Worm (Caenorhabditis elegans) whole organism, young adult: ENCODE measurements around the gene clec-150.

Source experiments
- B0035.1 ChIP-seq: sonication (generic microtip); optimal IDR thresholded peaks from 2 replicates; lab custom pipeline; 2016; ENCODE audit warnings: missing genetic modification characterization, mild to moderate bottlenecking, missing compliant biosample characterization, missing genotype, missing genetic modification reagents
- B0336.3 ChIP-seq: fragments of 200-800 bp; sonication (Bioruptor generic); IDR thresholded peaks from 2 replicates; pipeline ENCODE4 v1.3.6; 2022; ENCODE audit warnings: missing genetic modification characterization, missing compliant biosample characterization
- C17E4.6 ChIP-seq: fragments of 200-800 bp; sonication (Bioruptor generic); IDR thresholded peaks from 2 replicates; pipeline ENCODE4 v1.3.6; 2022; ENCODE audit warnings: missing genetic modification reagents, missing genetic modification characterization, missing compliant biosample characterization
- F49E8.2 ChIP-seq: sonication (generic microtip); optimal IDR thresholded peaks from 3 replicates; lab custom pipeline; 2017; ENCODE audit warnings: missing genetic modification characterization, mild to moderate bottlenecking, missing compliant biosample characterization, antibody characterized with exemption, moderate library complexity; ENCODE audit not compliant: insufficient read depth
- F52B5.7 ChIP-seq: sonication (generic microtip); optimal IDR thresholded peaks from 2 replicates; lab custom pipeline; 2016; ENCODE audit warnings: mild to moderate bottlenecking, missing genetic modification characterization, missing compliant biosample characterization
- Y53F4B.3 ChIP-seq: fragments of 200-800 bp; sonication (Bioruptor generic); IDR thresholded peaks from 2 replicates; pipeline ENCODE4 v1.3.6; 2022; ENCODE audit warnings: missing genetic modification reagents, missing genetic modification characterization, missing compliant biosample characterization
- Y53G8AR.9 ChIP-seq: fragments of 200-800 bp; sonication (Bioruptor generic); conservative IDR thresholded peaks from 2 replicates; pipeline ENCODE4 v1.3.6; 2022; ENCODE audit warnings: missing genetic modification reagents, missing genetic modification characterization, missing compliant biosample characterization
- akir-1 ChIP-seq: fragments of 200-800 bp; sonication (Bioruptor generic); optimal IDR thresholded peaks from 2 replicates; lab custom pipeline; 2018; ENCODE audit warnings: mild to moderate bottlenecking, missing genetic modification characterization, moderate library complexity, missing compliant biosample characterization
- atf-7 ChIP-seq: sonication (generic microtip); optimal IDR thresholded peaks from 2 replicates; lab custom pipeline; 2017; ENCODE audit warnings: mild to moderate bottlenecking, missing genetic modification characterization, missing compliant biosample characterization
- athp-1 ChIP-seq: sonication (generic microtip); optimal IDR thresholded peaks from 2 replicates; lab custom pipeline; 2017; ENCODE audit warnings: mild to moderate bottlenecking, missing genetic modification characterization, missing compliant biosample characterization
- bed-1 ChIP-seq: fragments of 200-800 bp; sonication (Bioruptor generic); IDR thresholded peaks from 2 replicates; pipeline ENCODE4 v1.3.6; 2022; ENCODE audit warnings: missing genetic modification reagents, missing genetic modification characterization, missing compliant biosample characterization
- cebp-1 ChIP-seq, 2 experiments: fragments of 200-800 bp in 1 of 2; sonication (Bioruptor generic) in 1 of 2; sonication (generic microtip) in 1 of 2; IDR thresholded peaks in 1 of 2; optimal IDR thresholded peaks in 1 of 2; 2 replicates each; pipeline versions ENCODE4 v1.3.6 to Lab custom; 2017 to 2022; ENCODE audit warnings: missing compliant biosample characterization in 2 of 2, missing genetic modification characterization in 2 of 2, mild to moderate bottlenecking in 1 of 2, missing genetic modification reagents in 1 of 2, moderate library complexity in 1 of 2
- ceh-27 ChIP-seq: fragments of 200-800 bp; sonication (Bioruptor generic); optimal IDR thresholded peaks from 2 replicates; lab custom pipeline; 2018; ENCODE audit warnings: mild to moderate bottlenecking, missing genetic modification characterization, moderate library complexity, missing compliant biosample characterization
- ceh-58 ChIP-seq: fragments of 200-800 bp; sonication (Bioruptor generic); IDR thresholded peaks from 2 replicates; pipeline ENCODE4 v1.3.6; 2022; ENCODE audit warnings: missing genetic modification characterization, missing compliant biosample characterization
- ceh-91 ChIP-seq: fragments of 200-800 bp; sonication (Bioruptor generic); IDR thresholded peaks from 2 replicates; pipeline ENCODE4 v1.3.6; 2022; ENCODE audit warnings: missing genetic modification reagents, missing genetic modification characterization, missing compliant biosample characterization
- die-1 ChIP-seq: sonication (generic microtip); optimal IDR thresholded peaks from 2 replicates; lab custom pipeline; 2016; ENCODE audit warnings: missing genotype, mild to moderate bottlenecking, missing genetic modification characterization, missing compliant biosample characterization
- egl-18 ChIP-seq: fragments of 200-800 bp; sonication (Bioruptor generic); IDR thresholded peaks from 2 replicates; pipeline ENCODE4 v1.3.6; 2022; ENCODE audit warnings: missing genetic modification reagents, missing genetic modification characterization, missing compliant biosample characterization
- egl-44 ChIP-seq: fragments of 200-800 bp; sonication (Bioruptor generic); IDR thresholded peaks from 2 replicates; pipeline ENCODE4 v1.3.6; 2022; ENCODE audit warnings: missing genetic modification reagents, missing genetic modification characterization, missing compliant biosample characterization
- egrh-3 ChIP-seq: fragments of 200-800 bp; sonication (Bioruptor generic); IDR thresholded peaks from 2 replicates; pipeline ENCODE4 v1.3.6; 2022; ENCODE audit warnings: missing genetic modification reagents, missing genetic modification characterization, missing compliant biosample characterization
- ets-4 ChIP-seq: fragments of 200-800 bp; sonication (Bioruptor generic); optimal IDR thresholded peaks from 2 replicates; lab custom pipeline; 2018; ENCODE audit warnings: mild to moderate bottlenecking, missing genetic modification characterization, missing compliant biosample characterization
- fkh-3 ChIP-seq: sonication (generic microtip); optimal IDR thresholded peaks from 2 replicates; lab custom pipeline; 2016; ENCODE audit warnings: mild to moderate bottlenecking, missing genetic modification characterization, missing compliant biosample characterization
- hmg-1.2 ChIP-seq: fragments of 200-800 bp; sonication (Bioruptor generic); IDR thresholded peaks from 2 replicates; pipeline ENCODE4 v1.3.6; 2022; ENCODE audit warnings: missing genetic modification reagents, missing genetic modification characterization, missing compliant biosample characterization
- hrde-1 ChIP-seq: sonication (generic microtip); optimal IDR thresholded peaks from 2 replicates; lab custom pipeline; 2016; ENCODE audit warnings: missing genetic modification characterization, mild to moderate bottlenecking, missing compliant biosample characterization, moderate library complexity, missing genotype, missing genetic modification reagents, borderline replicate concordance
- let-526 ChIP-seq: fragments of 200-800 bp; sonication (Bioruptor generic); IDR thresholded peaks from 2 replicates; pipeline ENCODE4 v1.3.6; 2022; ENCODE audit warnings: missing genetic modification reagents, missing genetic modification characterization, missing compliant biosample characterization
- let-607 ChIP-seq, 2 experiments: fragments of 200-800 bp in 1 of 2; sonication (Bioruptor generic) in 1 of 2; sonication (generic microtip) in 1 of 2; optimal IDR thresholded peaks; 2 replicates each; lab custom pipeline; 2016 to 2018; ENCODE audit warnings: mild to moderate bottlenecking in 2 of 2, missing compliant biosample characterization in 2 of 2, missing genetic modification characterization in 2 of 2, moderate library complexity in 2 of 2, missing genotype in 1 of 2
- lir-1 ChIP-seq: fragments of 200-800 bp; sonication (Bioruptor generic); conservative IDR thresholded peaks from 2 replicates; pipeline ENCODE4 v1.3.6; 2022; ENCODE audit warnings: missing genetic modification reagents, missing genetic modification characterization, missing compliant biosample characterization
- madf-10 ChIP-seq: sonication (generic microtip); optimal IDR thresholded peaks from 2 replicates; lab custom pipeline; 2016; ENCODE audit warnings: mild to moderate bottlenecking, missing genetic modification characterization, missing compliant biosample characterization
- mxl-1 ChIP-seq: sonication (generic microtip); optimal IDR thresholded peaks from 2 replicates; lab custom pipeline; 2016; ENCODE audit warnings: missing genetic modification characterization, missing compliant biosample characterization
- nhr-120 ChIP-seq: fragments of 200-800 bp; sonication (Bioruptor generic); IDR thresholded peaks from 2 replicates; pipeline ENCODE4 v1.3.6; 2022; ENCODE audit warnings: missing genetic modification characterization, missing compliant biosample characterization
- nhr-179 ChIP-seq: sonication (generic microtip); optimal IDR thresholded peaks from 2 replicates; lab custom pipeline; 2016; ENCODE audit warnings: mild to moderate bottlenecking, missing genetic modification characterization, missing compliant biosample characterization
- nhr-27 ChIP-seq: fragments of 200-800 bp; sonication (Bioruptor generic); optimal IDR thresholded peaks from 2 replicates; lab custom pipeline; 2018; ENCODE audit warnings: mild to moderate bottlenecking, missing genetic modification characterization, moderate library complexity, missing compliant biosample characterization
- nhr-80 ChIP-seq: sonication (generic microtip); optimal IDR thresholded peaks from 2 replicates; lab custom pipeline; 2016; ENCODE audit warnings: missing genetic modification characterization, missing compliant biosample characterization
- nhr-90 ChIP-seq: sonication (generic microtip); optimal IDR thresholded peaks from 2 replicates; lab custom pipeline; 2016; ENCODE audit warnings: missing genotype, mild to moderate bottlenecking, missing genetic modification characterization, missing compliant biosample characterization
- repo-1 ChIP-seq: sonication (generic microtip); optimal IDR thresholded peaks from 2 replicates; lab custom pipeline; 2017; ENCODE audit warnings: mild to moderate bottlenecking, missing genetic modification characterization, missing compliant biosample characterization
- snpc-1.3 ChIP-seq: sonication (generic microtip); optimal IDR thresholded peaks from 2 replicates; lab custom pipeline; 2017; ENCODE audit warnings: missing genetic modification characterization, mild to moderate bottlenecking, missing compliant biosample characterization, antibody characterized with exemption, moderate library complexity, missing genotype, missing genetic modification reagents; ENCODE audit not compliant: insufficient read depth
- tbp1 ChIP-seq: fragments of 200-800 bp; sonication (Bioruptor generic); optimal IDR thresholded peaks from 2 replicates; lab custom pipeline; 2018; ENCODE audit warnings: mild to moderate bottlenecking, missing genetic modification characterization, missing compliant biosample characterization
- tbx-9 ChIP-seq: sonication (generic microtip); optimal IDR thresholded peaks from 2 replicates; lab custom pipeline; 2016; ENCODE audit warnings: borderline replicate concordance, missing genetic modification characterization, inconsistent platforms, missing compliant biosample characterization
- unc-62 ChIP-seq: fragments of 150-350 bp; optimal IDR thresholded peaks from 2 replicates; lab custom pipeline; 2014; ENCODE audit warnings: missing biosample characterization, missing genetic modification reagents, missing genetic modification characterization
- zfh-2 ChIP-seq: fragments of 200-800 bp; sonication (Bioruptor generic); conservative IDR thresholded peaks from 2 replicates; pipeline ENCODE4 v1.3.6; 2022; ENCODE audit warnings: missing genetic modification reagents, missing genetic modification characterization, missing compliant biosample characterization
- ztf-3 ChIP-seq: fragments of 200-800 bp; sonication (Bioruptor generic); optimal IDR thresholded peaks from 2 replicates; lab custom pipeline; 2018; ENCODE audit warnings: mild to moderate bottlenecking, missing genetic modification characterization, missing compliant biosample characterization

clec-150 gene

DNA sequence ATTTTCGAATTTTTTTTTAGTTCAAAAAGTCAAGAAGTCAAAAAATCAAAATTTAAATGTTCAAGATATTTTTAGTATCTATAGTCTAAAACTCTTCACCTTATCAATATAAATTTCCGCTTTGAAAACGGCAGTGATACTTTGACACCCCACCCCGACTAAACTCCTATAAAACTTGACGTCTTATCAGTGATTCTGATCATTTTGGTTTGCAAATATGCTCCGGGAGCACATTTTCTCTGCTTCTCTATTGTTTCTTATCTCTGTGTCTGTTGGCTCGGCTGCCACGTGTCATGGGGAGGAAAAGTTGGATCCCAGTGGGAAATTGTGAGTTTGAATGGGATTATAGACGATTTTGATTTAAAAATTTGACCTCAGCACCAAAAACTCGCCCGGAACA is at the start of gene clec-150:
Gene clec-150, plus strand, starts transcription at position 198 of the 400 bp plus-strand sequence.
- TF ChIP-seq nhr-90 (peak; percentile 22), cebp-1 (GFP tag; IDR thresholded peaks at IDR 0.05; lab: Robert Waterston, UW) (no peak), cebp-1 (tag; optimal IDR thresholded peaks at IDR 0.05; lab: Kevin White, UChicago) (peak; percentile 18), let-607 (tag; optimal IDR thresholded peaks at IDR 0.05; lab: Kevin White, UChicago) (peak; percentile 15 to 85), egl-18 (GFP tag; lab: Robert Waterston, UW) (no peak), ets-4 (GFP tag; lab: Kevin White, UChicago) (peak; percentile 22), ceh-91 (GFP tag; lab: Robert Waterston, UW) (no peak), unc-62 (GFP tag; lab: Kevin White, UChicago) (peak; percentile 18), nhr-27 (tag; lab: Kevin White, UChicago) (no peak), nhr-80 (peak; percentile 93), nhr-120 (no peak), snpc-1.3 (tag; lab: Kevin White, UChicago) (no peak), C17E4.6 (GFP tag; lab: Robert Waterston, UW) (no peak), madf-10 (tag; lab: Kevin White, UChicago) (peak; percentile 1), tbp1 (GFP tag; lab: Kevin White, UChicago) (peak; percentile 1), tbx-9 (no peak)

DNA sequence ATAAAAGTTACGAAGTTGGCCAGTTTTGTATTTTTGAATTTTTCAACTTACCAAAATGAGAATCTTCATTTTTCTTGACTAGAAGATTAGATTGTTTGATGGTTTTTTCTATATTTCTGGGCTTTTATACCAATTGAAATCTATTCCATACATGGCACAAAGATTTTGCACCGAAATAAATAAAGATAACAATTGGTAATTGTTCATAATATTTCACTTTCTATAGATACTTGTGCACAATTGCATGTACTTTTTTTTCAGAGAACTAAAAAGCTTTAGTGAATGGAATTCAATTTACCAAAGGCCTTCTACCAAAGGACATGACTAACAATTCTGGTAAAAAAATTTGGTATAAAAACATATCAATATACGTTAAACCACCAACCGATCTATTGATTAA is 48.0 kb upstream of the clec-150 start, which contains the start of the genes T12B5.15 and T12B5.14:
Gene T12B5.15, minus strand, starts transcription at position 101 of the 400 bp plus-strand sequence.
Gene T12B5.14, plus strand, starts transcription at position 321 of the 400 bp plus-strand sequence.
- no peak for TF ChIP-seq egl-44
- TF ChIP-seq lir-1 (GFP tag; lab: Robert Waterston, UW), result no peak
- TF ChIP-seq nhr-179 (tag; lab: Kevin White, UChicago), result no peak
- no peak for TF ChIP-seq ceh-27 (GFP tag; lab: Kevin White, UChicago)
- no peak for TF ChIP-seq athp-1 (tag; lab: Kevin White, UChicago)
- TF ChIP-seq repo-1 (tag; lab: Kevin White, UChicago), result no peak
- no peak for TF ChIP-seq hrde-1
- TF ChIP-seq Y53G8AR.9, result no peak
- TF ChIP-seq akir-1 (GFP tag; lab: Kevin White, UChicago), result no peak
- TF ChIP-seq F52B5.7 (tag; lab: Kevin White, UChicago), result no peak
- no peak for TF ChIP-seq B0035.1 (tag; lab: Kevin White, UChicago)
- no peak for TF ChIP-seq bed-1 (GFP tag; lab: Robert Waterston, UW)
- no peak for TF ChIP-seq egl-18 (GFP tag; lab: Robert Waterston, UW)
- no peak for TF ChIP-seq ceh-58 (GFP tag; lab: Robert Waterston, UW)
- TF ChIP-seq nhr-80, result no peak
- TF ChIP-seq atf-7 (tag; lab: Kevin White, UChicago), result no peak
- TF ChIP-seq, all 124 proteins: peak for 0

DNA sequence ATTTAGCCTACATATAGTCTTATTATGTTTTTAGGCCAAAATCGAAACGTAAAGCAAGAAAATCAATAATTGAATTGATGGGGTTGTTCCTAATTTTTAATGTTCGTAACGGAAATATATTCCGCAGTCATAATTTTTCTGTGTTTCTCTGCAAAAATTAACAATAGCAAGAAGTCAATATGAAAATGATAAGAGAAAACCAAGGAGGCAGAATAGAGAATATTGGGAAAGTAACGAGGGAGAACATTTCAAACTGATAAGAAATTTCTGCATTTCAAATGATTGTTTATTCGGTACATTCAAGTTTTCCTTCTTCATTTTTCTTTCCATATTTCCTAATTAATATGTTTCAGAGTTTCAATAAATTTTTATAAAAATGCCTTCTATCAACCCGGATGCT is 46.5 kb upstream of the clec-150 start, which contains the start of gene fbxa-54:
Gene fbxa-54, plus strand, starts transcription at position 354 of the 400 bp plus-strand sequence.
- TF ChIP-seq let-526 (GFP tag; lab: Robert Waterston, UW) (no peak), F49E8.2 (tag; lab: Kevin White, UChicago) (no peak), nhr-80 (peak; percentile 79), lir-1 (GFP tag; lab: Robert Waterston, UW) (no peak)

DNA sequence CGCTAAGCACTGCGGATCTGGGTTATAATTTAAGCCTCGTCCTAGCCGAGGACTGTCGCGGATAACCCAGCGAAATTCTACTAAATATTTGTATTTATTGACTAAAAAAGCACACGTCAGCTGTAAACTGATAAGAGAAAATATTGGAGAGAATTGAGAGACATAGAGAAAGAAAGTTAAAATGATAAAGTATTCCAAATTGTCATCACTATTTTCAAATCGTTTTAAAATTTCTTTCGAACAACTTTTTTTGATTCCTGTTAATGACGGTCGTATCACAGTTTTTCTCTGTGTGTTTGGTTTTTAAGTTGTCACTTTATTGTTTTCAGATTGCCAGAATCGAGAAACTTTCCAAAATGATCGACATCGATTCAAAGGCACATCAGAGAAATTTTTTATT is 40.6 kb upstream of the clec-150 start, which contains the start of gene fbxa-51:
Gene fbxa-51, plus strand, starts transcription at position 322 of the 400 bp plus-strand sequence.
- TF ChIP-seq nhr-80, result peak; percentile 66
- TF ChIP-seq ets-4 (GFP tag; lab: Kevin White, UChicago), result no peak
- TF ChIP-seq hmg-1.2 (GFP tag; lab: Robert Waterston, UW), result peak; percentile 40; the same call in 1 of the 2 replicates
- no peak for TF ChIP-seq zfh-2
- no peak for TF ChIP-seq die-1 (tag; lab: Kevin White, UChicago)
- no peak for TF ChIP-seq egrh-3 (GFP tag; lab: Robert Waterston, UW)
- no peak for TF ChIP-seq Y53F4B.3 (GFP tag; lab: Robert Waterston, UW)
- no peak for TF ChIP-seq B0336.3 (GFP tag; lab: Robert Waterston, UW)
- no peak for TF ChIP-seq fkh-3 (tag; lab: Kevin White, UChicago)
- TF ChIP-seq mxl-1, result no peak
- TF ChIP-seq ceh-58 (GFP tag; lab: Robert Waterston, UW), result no peak
- no peak for TF ChIP-seq ztf-3 (GFP tag; lab: Kevin White, UChicago)
- TF ChIP-seq, all 124 proteins: peak for 2
